Fruit fly (Drosophila melanogaster): ENCODE data around the gene CG3402.
A peak's percentile ranks its signal among the peaks of the same experiment; 100 is the strongest.

CG3402 gene

dm6 chr3L:611639-612611 lies 40.8 kb downstream of the CG3402 start (continued):
- peak; percentile 42 for TF ChIP-seq Side (GFP tag; optimal IDR thresholded peaks at IDR 0.05)
- TF ChIP-seq emc (GFP tag; optimal IDR thresholded peaks at IDR 0.05), result no peak
- no peak for TF ChIP-seq hkb (optimal IDR thresholded peaks at IDR 0.05)
- peak; percentile 65 for TF ChIP-seq hkb (GFP tag; IDR thresholded peaks at IDR 0.05)
- peak; percentile 66 for TF ChIP-seq jumu (GFP tag; optimal IDR thresholded peaks at IDR 0.05)
- peak; percentile 53 for TF ChIP-seq Usf (GFP tag; optimal IDR thresholded peaks at IDR 0.05)
- TF ChIP-seq CG10209 (GFP tag; optimal IDR thresholded peaks at IDR 0.05), result peak; percentile 72
- TF ChIP-seq Opbp (GFP tag; IDR thresholded peaks at IDR 0.05; ENCODE audit: partially characterized antibody), result peak; percentile 42; the same call in 1 of the 3 replicates
- no peak for TF ChIP-seq Ravus (GFP tag; IDR thresholded peaks at IDR 0.05)
- TF ChIP-seq nau (GFP tag; optimal IDR thresholded peaks at IDR 0.05), result peak; percentile 52
- TF ChIP-seq org-1 (GFP tag; optimal IDR thresholded peaks at IDR 0.05), result peak; percentile 65
- peak; percentile 5 for TF ChIP-seq CG4707 (GFP tag; optimal IDR thresholded peaks at IDR 0.05)
- TF ChIP-seq CG1024 (GFP tag; IDR thresholded peaks at IDR 0.05), result peak; percentile 28; the same call in 1 of the 2 replicates
- peak; percentile 91 for TF ChIP-seq Drgx (GFP tag; IDR thresholded peaks at IDR 0.05)
- peak; percentile 71 for TF ChIP-seq onecut (GFP tag; IDR thresholded peaks at IDR 0.05)
- TF ChIP-seq H2.0 (GFP tag; IDR thresholded peaks at IDR 0.05), result peak; percentile 55; the same call in 1 of the 2 replicates
- peak; percentile 44 for TF ChIP-seq zen (tag; optimal IDR thresholded peaks at IDR 0.05)
- peak; percentile 63 for TF ChIP-seq HLH54F (GFP tag; optimal IDR thresholded peaks at IDR 0.05)
- TF ChIP-seq CG17829 (tag; optimal IDR thresholded peaks at IDR 0.05), result peak; percentile 7
- peak; percentile 75 for TF ChIP-seq CG2120 (GFP tag; optimal IDR thresholded peaks at IDR 0.05)
- no peak for TF ChIP-seq Stat92E (GFP tag; optimal IDR thresholded peaks at IDR 0.05)
- peak; percentile 51 for TF ChIP-seq CG6272 (GFP tag; IDR thresholded peaks at IDR 0.05)
- peak; percentile 83 for TF ChIP-seq CG7928 (GFP tag; optimal IDR thresholded peaks at IDR 0.05)
- peak; percentile 78 for TF ChIP-seq chm (GFP tag; IDR thresholded peaks at IDR 0.05)
- TF ChIP-seq so (GFP tag; IDR thresholded peaks at IDR 0.05), result peak; percentile 77
- peak; percentile 77 for TF ChIP-seq CG18599 (GFP tag; optimal IDR thresholded peaks at IDR 0.05)
- peak; percentile 44 for TF ChIP-seq Ssrp (tag; optimal IDR thresholded peaks at IDR 0.05)
- TF ChIP-seq CG10431 (GFP tag; optimal IDR thresholded peaks at IDR 0.05), result peak; percentile 45
- peak; percentile 55 for TF ChIP-seq klu (GFP tag; IDR thresholded peaks at IDR 0.05)
- peak; percentile 58; the same call in 1 of the 3 replicates for TF ChIP-seq CG11560 (tag; IDR thresholded peaks at IDR 0.05)
- peak; percentile 68 for TF ChIP-seq Nf-YA (GFP tag; IDR thresholded peaks at IDR 0.05)
- TF ChIP-seq CG9797 (GFP tag; optimal IDR thresholded peaks at IDR 0.05), result no peak
- TF ChIP-seq vnd (GFP tag; IDR thresholded peaks at IDR 0.05; ENCODE audit: partially characterized antibody), result no peak
- TF ChIP-seq CG12219 (GFP tag; optimal IDR thresholded peaks at IDR 0.05), result peak; percentile 75
- peak; percentile 10 for TF ChIP-seq zf30C (GFP tag; optimal IDR thresholded peaks at IDR 0.05)
- peak; percentile 72 for TF ChIP-seq CG12299 (tag; optimal IDR thresholded peaks at IDR 0.05)
- TF ChIP-seq CG7271 (tag; optimal IDR thresholded peaks at IDR 0.05), result peak; percentile 40
- TF ChIP-seq pan (optimal IDR thresholded peaks at IDR 0.05), result no peak
- peak in 1 of 2 experiments; percentile 86 for TF ChIP-seq pan (GFP tag; optimal IDR thresholded peaks at IDR 0.05 in 1 of 2, IDR thresholded peaks at IDR 0.05 in 1 of 2)
- peak; percentile 79 for TF ChIP-seq odd (GFP tag; optimal IDR thresholded peaks at IDR 0.05)
- peak; percentile 75 for TF ChIP-seq CG2678 (tag; optimal IDR thresholded peaks at IDR 0.05)
- TF ChIP-seq CG14014 (GFP tag; IDR thresholded peaks at IDR 0.05), result peak; percentile 80
- peak; percentile 41 for TF ChIP-seq sd (tag; optimal IDR thresholded peaks at IDR 0.05)
- peak; percentile 31; the same call in 1 of the 2 replicates for TF ChIP-seq bowl (GFP tag; IDR thresholded peaks at IDR 0.05)
- peak; percentile 73 for TF ChIP-seq Aef1 (GFP tag; IDR thresholded peaks at IDR 0.05)
- no peak for TF ChIP-seq slou (GFP tag; optimal IDR thresholded peaks at IDR 0.05)
- peak; percentile 68 for TF ChIP-seq CG6765 (GFP tag; optimal IDR thresholded peaks at IDR 0.05)
- peak; percentile 84 for TF ChIP-seq dysf (GFP tag; IDR thresholded peaks at IDR 0.05)
- TF ChIP-seq trh (GFP tag; optimal IDR thresholded peaks at IDR 0.05), result no peak

Measured in whole organism, embryonic.